Fruit fly (Drosophila melanogaster) whole organism, prepupa: ENCODE results near the gene alt.

Source experiments
- CG11294 ChIP-seq: fragments of 200-800 bp; sonication (Bioruptor generic); IDR thresholded peaks from 2 replicates; pipeline ENCODE4 v1.3.6; 2022; ENCODE audit warnings: missing biosample characterization, missing genetic modification characterization
- CG11902 ChIP-seq: fragments of 200-800 bp; sonication (Bioruptor generic); optimal IDR thresholded peaks from 3 replicates; lab custom pipeline; 2016; ENCODE audit warnings: missing biosample characterization, missing genetic modification characterization
- CG1621 ChIP-seq: fragments of 200-800 bp; sonication (Bioruptor generic); optimal IDR thresholded peaks from 3 replicates; lab custom pipeline; 2018; ENCODE audit warnings: missing biosample characterization, mild to moderate bottlenecking, missing genetic modification characterization
- CG31627 ChIP-seq: fragments of 200-800 bp; sonication (Bioruptor generic); optimal IDR thresholded peaks from 3 replicates; lab custom pipeline; 2016; ENCODE audit warnings: missing biosample characterization, missing genetic modification characterization
- CG32006 ChIP-seq: fragments of 200-800 bp; sonication (Bioruptor generic); optimal IDR thresholded peaks from 3 replicates; lab custom pipeline; 2017; ENCODE audit warnings: missing biosample characterization, mild to moderate bottlenecking, missing genetic modification characterization
- CG34406 ChIP-seq: fragments of 200-800 bp; sonication (Bioruptor generic); optimal IDR thresholded peaks from 3 replicates; lab custom pipeline; 2016; ENCODE audit warnings: missing biosample characterization, missing genetic modification characterization
- CG6163 ChIP-seq: fragments of 200-800 bp; sonication (Bioruptor generic); IDR thresholded peaks from 3 replicates; pipeline ENCODE4 v1.3.6; 2022; ENCODE audit warnings: missing biosample characterization, missing genetic modification characterization
- CG6276 ChIP-seq: fragments of 200-800 bp; sonication (Bioruptor generic); optimal IDR thresholded peaks from 2 replicates; lab custom pipeline; 2017; ENCODE audit warnings: missing biosample characterization, mild to moderate bottlenecking, missing genetic modification characterization
- CG6808 ChIP-seq: fragments of 200-800 bp; sonication (Bioruptor generic); optimal IDR thresholded peaks from 3 replicates; lab custom pipeline; 2017; ENCODE audit warnings: missing biosample characterization, missing genetic modification characterization, mild to moderate bottlenecking, moderate library complexity, missing genetic modification reagents
- CG6854 ChIP-seq: fragments of 200-800 bp; sonication (Bioruptor generic); optimal IDR thresholded peaks from 2 replicates; lab custom pipeline; 2017; ENCODE audit warnings: missing biosample characterization, mild to moderate bottlenecking, missing genetic modification characterization
- CG8632 ChIP-seq: fragments of 200-800 bp; sonication (Bioruptor generic); optimal IDR thresholded peaks from 3 replicates; lab custom pipeline; 2016; ENCODE audit warnings: missing biosample characterization, missing genetic modification characterization
- CG9139 ChIP-seq: fragments of 200-800 bp; sonication (Bioruptor generic); optimal IDR thresholded peaks from 3 replicates; lab custom pipeline; 2017; ENCODE audit warnings: missing biosample characterization, mild to moderate bottlenecking, missing genetic modification characterization
- Eip75B ChIP-seq: fragments of 200-800 bp; sonication (Bioruptor generic); optimal IDR thresholded peaks from 3 replicates; lab custom pipeline; 2016; ENCODE audit warnings: missing biosample characterization, missing genetic modification characterization
- Eip93F ChIP-seq: fragments of 200-800 bp; sonication (Bioruptor generic); optimal IDR thresholded peaks from 2 replicates; lab custom pipeline; 2016; ENCODE audit warnings: missing biosample characterization, mild to moderate bottlenecking, missing genetic modification characterization
- Gug ChIP-seq: fragments of 200-800 bp; sonication (Bioruptor generic); IDR thresholded peaks from 2 replicates; pipeline ENCODE4 v1.3.6; 2022; ENCODE audit warnings: missing biosample characterization, missing genetic modification characterization
- Hr38 ChIP-seq: sonication (Bioruptor generic); optimal IDR thresholded peaks from 2 replicates; lab custom pipeline; 2016; ENCODE audit warnings: missing biosample characterization, missing genetic modification characterization
- Met ChIP-seq: fragments of 200-800 bp; sonication (Bioruptor generic); optimal IDR thresholded peaks from 3 replicates; lab custom pipeline; 2016; ENCODE audit warnings: missing biosample characterization, missing genetic modification characterization
- Smox ChIP-seq: fragments of 200-800 bp; sonication (Bioruptor generic); optimal IDR thresholded peaks from 3 replicates; lab custom pipeline; 2016; ENCODE audit warnings: missing biosample characterization, missing genetic modification characterization
- Sox14 ChIP-seq: fragments of 200-800 bp; sonication (Bioruptor generic); optimal IDR thresholded peaks from 3 replicates; lab custom pipeline; 2016; ENCODE audit warnings: missing biosample characterization, missing genetic modification characterization
- Sox15 ChIP-seq: fragments of 200-800 bp; sonication (Bioruptor generic); optimal IDR thresholded peaks from 3 replicates; lab custom pipeline; 2016; ENCODE audit warnings: missing biosample characterization, missing genetic modification characterization
- achi ChIP-seq: fragments of 200-800 bp; sonication (Bioruptor generic); optimal IDR thresholded peaks from 3 replicates; lab custom pipeline; 2016; ENCODE audit warnings: missing biosample characterization, missing genetic modification characterization
- acj6 ChIP-seq: fragments of 200-800 bp; sonication (Bioruptor generic); optimal IDR thresholded peaks from 3 replicates; lab custom pipeline; 2016; ENCODE audit warnings: missing biosample characterization, missing genetic modification characterization
- dsx ChIP-seq: fragments of 200-800 bp; optimal IDR thresholded peaks from 3 replicates; lab custom pipeline; 2019; ENCODE audit warnings: missing biosample characterization, mild to moderate bottlenecking, missing genetic modification characterization, moderate library complexity; ENCODE audit not compliant: poor library complexity, severe bottlenecking
- eg ChIP-seq: fragments of 200-800 bp; sonication (Bioruptor generic); IDR thresholded peaks from 3 replicates; pipeline ENCODE4 v1.3.6; 2022; ENCODE audit warnings: missing biosample characterization, missing genetic modification characterization
- esn ChIP-seq: fragments of 200-800 bp; sonication (Bioruptor generic); optimal IDR thresholded peaks from 2 replicates; lab custom pipeline; 2016; ENCODE audit warnings: missing biosample characterization, mild to moderate bottlenecking, missing genetic modification characterization, moderate library complexity
- fd59A ChIP-seq: fragments of 200-800 bp; sonication (Bioruptor generic); optimal IDR thresholded peaks from 2 replicates; lab custom pipeline; 2017; ENCODE audit warnings: missing biosample characterization, mild to moderate bottlenecking, missing genetic modification characterization, missing genetic modification reagents
- fd85E ChIP-seq: fragments of 200-800 bp; sonication (Bioruptor generic); optimal IDR thresholded peaks from 3 replicates; lab custom pipeline; 2016; ENCODE audit warnings: missing biosample characterization, missing genetic modification characterization
- fkh ChIP-seq: fragments of 200-800 bp; sonication (Bioruptor generic); optimal IDR thresholded peaks from 3 replicates; lab custom pipeline; 2017; ENCODE audit warnings: missing biosample characterization, mild to moderate bottlenecking, missing genetic modification characterization, moderate library complexity
- lz ChIP-seq: fragments of 200-800 bp; sonication (Bioruptor generic); optimal IDR thresholded peaks from 3 replicates; lab custom pipeline; 2016; ENCODE audit warnings: missing biosample characterization, missing genetic modification characterization
- net ChIP-seq: fragments of 200-800 bp; sonication (Bioruptor generic); optimal IDR thresholded peaks from 3 replicates; lab custom pipeline; 2016; ENCODE audit warnings: missing biosample characterization, missing genetic modification characterization
- salr ChIP-seq, 2 experiments: fragments of 200-800 bp; sonication (Bioruptor generic); optimal IDR thresholded peaks; 3 replicates each; lab custom pipeline; 2016 to 2018; ENCODE audit warnings: missing biosample characterization in 2 of 2, missing genetic modification characterization in 2 of 2, mild to moderate bottlenecking in 1 of 2
- spab ChIP-seq: fragments of 200-800 bp; sonication (Bioruptor generic); optimal IDR thresholded peaks from 2 replicates; lab custom pipeline; 2017; ENCODE audit warnings: missing biosample characterization, mild to moderate bottlenecking, missing genetic modification characterization, missing genetic modification reagents
- ss ChIP-seq, 2 experiments: fragments of 200-800 bp; sonication (Bioruptor generic); optimal IDR thresholded peaks; 2 replicates in 1 of 2; 3 replicates in 1 of 2; lab custom pipeline; 2017 to 2018; ENCODE audit warnings: mild to moderate bottlenecking in 2 of 2, missing biosample characterization in 2 of 2, missing genetic modification characterization in 2 of 2, moderate library complexity in 1 of 2
- svp ChIP-seq: fragments of 200-800 bp; sonication (Bioruptor generic); peaks from one replicate; lab custom pipeline; 2016; ENCODE audit warnings: missing biosample characterization, missing genetic modification characterization
- vri ChIP-seq: fragments of 200-800 bp; sonication (Bioruptor generic); optimal IDR thresholded peaks from 3 replicates; lab custom pipeline; 2016; ENCODE audit warnings: missing biosample characterization, mild to moderate bottlenecking, missing genetic modification characterization

The alt gene

dm6 chr3R:17716858-17717596, 34.7 kb upstream of the alt start (continued):
- peak; percentile 45 for TF ChIP-seq dsx (GFP tag; lab: Kevin White, UChicago)
- peak; percentile 53 for TF ChIP-seq Met (GFP tag; lab: Kevin White, UChicago)
- TF ChIP-seq svp (GFP tag; lab: Kevin White, UChicago) = peak; percentile 85
- peak; percentile 43 for TF ChIP-seq CG32006
- TF ChIP-seq CG8632 (GFP tag; lab: Kevin White, UChicago) = peak; percentile 9
- TF ChIP-seq CG6808 = peak; percentile 42
- no peak for TF ChIP-seq Gug (GFP tag; lab: Robert Waterston, UW)
- TF ChIP-seq CG6163 = no peak
- TF ChIP-seq CG6276 (GFP tag; lab: Kevin White, UChicago) = peak; percentile 8
- TF ChIP-seq CG31627 = peak; percentile 16
- no peak for TF ChIP-seq Sox15 (GFP tag; lab: Kevin White, UChicago)
- TF ChIP-seq CG11902 (GFP tag; lab: Kevin White, UChicago) = no peak
- peak; percentile 24 for TF ChIP-seq net (GFP tag; lab: Kevin White, UChicago)
- no peak for TF ChIP-seq CG11294 (GFP tag; lab: Robert Waterston, UW)
- no peak for TF ChIP-seq fd59A (GFP tag; lab: Kevin White, UChicago)
- TF ChIP-seq Hr38 = no peak
- no peak for TF ChIP-seq eg (GFP tag; lab: Robert Waterston, UW)
- TF ChIP-seq achi = peak; percentile 41

- TF ChIP-seq dsx (GFP tag; lab: Kevin White, UChicago) = peak; percentile 16
- TF ChIP-seq vri = peak; percentile 25
- no peak for TF ChIP-seq Smox
- TF ChIP-seq ss (GFP tag; optimal IDR thresholded peaks at IDR 0.05; lab: Kevin White, UChicago) = peak in 1 of 2 experiments; percentile 32
- peak in 1 of 2 experiments; percentile 12 for TF ChIP-seq salr (GFP tag; optimal IDR thresholded peaks at IDR 0.05; lab: Kevin White, UChicago)
- TF ChIP-seq Met (GFP tag; lab: Kevin White, UChicago) = no peak
- no peak for TF ChIP-seq lz (GFP tag; lab: Kevin White, UChicago)
- peak; percentile 0 for TF ChIP-seq CG9139 (GFP tag; lab: Kevin White, UChicago)
- TF ChIP-seq svp (GFP tag; lab: Kevin White, UChicago) = peak; percentile 90
- TF ChIP-seq CG6163 = 0 out of 3 replicates have a peak, but pooled peaks have one; percentile 33
- TF ChIP-seq Sox14 (GFP tag; lab: Kevin White, UChicago) = peak; percentile 43
- TF ChIP-seq Eip75B (GFP tag; lab: Kevin White, UChicago) = peak; percentile 40
- TF ChIP-seq fkh (GFP tag; lab: Kevin White, UChicago) = no peak
These were observed 32.5 kb upstream of the alt start for dm6 chr3R:17714773-17715344.

dm6 chr3R:17714370-17714769, 32.1 kb upstream of the alt start:
- TF ChIP-seq CG6808 (no peak), fd85E (no peak), CG1621 (peak; percentile 1), Met (GFP tag; lab: Kevin White, UChicago) (no peak), spab (GFP tag; lab: Kevin White, UChicago) (no peak), CG6854 (GFP tag; lab: Kevin White, UChicago) (peak; percentile 8), svp (GFP tag; lab: Kevin White, UChicago) (peak; percentile 71), Eip93F (GFP tag; lab: Kevin White, UChicago) (no peak), acj6 (GFP tag; lab: Kevin White, UChicago) (no peak), dsx (GFP tag; lab: Kevin White, UChicago) (peak; percentile 35), esn (GFP tag; lab: Kevin White, UChicago) (no peak), Smox (no peak), CG34406 (GFP tag; lab: Kevin White, UChicago) (no peak)
